Fruit fly (Drosophila melanogaster): ENCODE measurements around the gene DENR.

- TF ChIP-seq CG33017 (tag; optimal IDR thresholded peaks at IDR 0.05) = no peak
- no peak for TF ChIP-seq CG7101 (tag; optimal IDR thresholded peaks at IDR 0.05)
- TF ChIP-seq ovo (GFP tag; optimal IDR thresholded peaks at IDR 0.05) = no peak
- TF ChIP-seq cic (GFP tag; optimal IDR thresholded peaks at IDR 0.05) = no peak
- no peak for TF ChIP-seq CG11617 (GFP tag; optimal IDR thresholded peaks at IDR 0.05)
- no peak for TF ChIP-seq pad (GFP tag; optimal IDR thresholded peaks at IDR 0.05)
- no peak for TF ChIP-seq CG12768 (GFP tag; optimal IDR thresholded peaks at IDR 0.05)
- TF ChIP-seq Mnt (GFP tag; optimal IDR thresholded peaks at IDR 0.05) = no peak
- no peak for TF ChIP-seq CG5204 (GFP tag; optimal IDR thresholded peaks at IDR 0.05)
- no peak for TF ChIP-seq CG14711 (tag; optimal IDR thresholded peaks at IDR 0.05)
- no peak for TF ChIP-seq cnc (optimal IDR thresholded peaks at IDR 0.05)
- no peak for TF ChIP-seq CG7045 (GFP tag; optimal IDR thresholded peaks at IDR 0.05)
Observed at dm6 chrX:16931994-16932819, 45.8 kb upstream of the DENR start.

Measured in whole organism, adult.